Worm (Caenorhabditis elegans): ENCODE results near the gene algn-12.

algn-12 gene

ce11 chrV:8035947-8036346 lies 1.0 kb downstream of the algn-12 start, which contains the start of gene ZC513.14:
Gene ZC513.14 (minus strand): TSS chrV:8036047.
- TF ChIP-seq fos-1 (tag; optimal IDR thresholded peaks at IDR 0.05): no peak
- no peak for TF ChIP-seq nhr-23 (tag; optimal IDR thresholded peaks at IDR 0.05)
- no peak for TF ChIP-seq jun-1 (tag; optimal IDR thresholded peaks at IDR 0.05)
- TF ChIP-seq eor-1 (tag; optimal IDR thresholded peaks at IDR 0.05): no peak

- TF ChIP-seq fkh-2 (tag; optimal IDR thresholded peaks at IDR 0.05) (no peak), nhr-11 (tag; optimal IDR thresholded peaks at IDR 0.05) (no peak), fos-1 (tag; optimal IDR thresholded peaks at IDR 0.05) (peak; percentile 72), egl-5 (tag; optimal IDR thresholded peaks at IDR 0.05) (no peak), nfya-1 (tag; optimal IDR thresholded peaks at IDR 0.05; ENCODE audit: insufficient read depth) (no peak), eor-1 (tag; optimal IDR thresholded peaks at IDR 0.05) (no peak), jun-1 (tag; optimal IDR thresholded peaks at IDR 0.05) (no peak), elt-3 (tag; optimal IDR thresholded peaks at IDR 0.05) (peak in 1 of 3 experiments; percentile 4), nhr-43 (tag; optimal IDR thresholded peaks at IDR 0.05; ENCODE audit: poor library complexity, severe bottlenecking) (peak; percentile 85), snpc-4 (tag; optimal IDR thresholded peaks at IDR 0.05) (no peak), ceh-28 (tag; optimal IDR thresholded peaks at IDR 0.05) (no peak), elt-1 (tag; optimal IDR thresholded peaks at IDR 0.05) (no peak), daf-12 (tag; optimal IDR thresholded peaks at IDR 0.05) (no peak), ZK546.5 (tag; optimal IDR thresholded peaks at IDR 0.05) (no peak), R02D3.7 (tag; optimal IDR thresholded peaks at IDR 0.05) (no peak), ztf-4 (tag; optimal IDR thresholded peaks at IDR 0.05) (no peak), fkh-10 (GFP tag; optimal IDR thresholded peaks at IDR 0.05) (no peak), ama-1 (optimal IDR thresholded peaks at IDR 0.05) (no peak), elt-2 (tag; optimal IDR thresholded peaks at IDR 0.05) (no peak), lin-39 (tag; optimal IDR thresholded peaks at IDR 0.05) (no peak), mml-1 (tag; optimal IDR thresholded peaks at IDR 0.05) (no peak), nhr-76 (tag; optimal IDR thresholded peaks at IDR 0.05) (no peak), nhr-77 (tag; optimal IDR thresholded peaks at IDR 0.05) (no peak), aly-2 (tag; optimal IDR thresholded peaks at IDR 0.05) (no peak), unc-39 (tag; optimal IDR thresholded peaks at IDR 0.05) (no peak), nhr-237 (tag; optimal IDR thresholded peaks at IDR 0.05) (no peak), skn-1 (tag; optimal IDR thresholded peaks at IDR 0.05) (no peak), egl-27 (tag; optimal IDR thresholded peaks at IDR 0.05) (no peak), ceh-82 (tag; optimal IDR thresholded peaks at IDR 0.05) (no peak), pha-4 (tag; optimal IDR thresholded peaks at IDR 0.05) (no peak), pqm-1 (tag; optimal IDR thresholded peaks at IDR 0.05) (no peak), nhr-12 (tag; optimal IDR thresholded peaks at IDR 0.05) (no peak), ztf-11 (tag; optimal IDR thresholded peaks at IDR 0.05) (no peak), nhr-23 (tag; optimal IDR thresholded peaks at IDR 0.05) (peak; percentile 90), ceh-16 (tag; optimal IDR thresholded peaks at IDR 0.05) (peak; percentile 23), lin-15B (tag; optimal IDR thresholded peaks at IDR 0.05) (no peak), zag-1 (tag; optimal IDR thresholded peaks at IDR 0.05) (no peak), unc-62 (GFP tag; optimal IDR thresholded peaks at IDR 0.05) (no peak), lsy-12 (tag; optimal IDR thresholded peaks at IDR 0.05) (peak; percentile 37), hmg-11 (tag; optimal IDR thresholded peaks at IDR 0.05) (no peak), tbx-2 (tag; optimal IDR thresholded peaks at IDR 0.05) (peak; percentile 83), sea-2 (GFP tag; optimal IDR thresholded peaks at IDR 0.05) (no peak), nhr-28 (tag; optimal IDR thresholded peaks at IDR 0.05) (peak; percentile 24), nhr-67 (tag; optimal IDR thresholded peaks at IDR 0.05) (no peak), ceh-9 (tag; optimal IDR thresholded peaks at IDR 0.05) (no peak), nhr-25 (tag; optimal IDR thresholded peaks at IDR 0.05) (no peak), mdl-1 (tag; optimal IDR thresholded peaks at IDR 0.05) (no peak)
These were observed 4.2 kb downstream of the algn-12 start for ce11 chrV:8039085-8039525.
